Worm (Caenorhabditis elegans) whole organism, L4/young adult: Measurements from ENCODE around the gene srh-190.

Experiments used
- W03F9.2 ChIP-seq: fragments of 150-350 bp; optimal IDR thresholded peaks from 2 replicates; lab custom pipeline; 2014; ENCODE audit warnings: missing biosample characterization, missing genetic modification characterization
- dao-5 ChIP-seq: sonication (generic microtip); optimal IDR thresholded peaks from 2 replicates; lab custom pipeline; 2016; ENCODE audit warnings: missing genotype, missing genetic modification characterization, moderate library complexity, missing compliant biosample characterization
- him-1 ChIP-seq: sonication (generic microtip); optimal IDR thresholded peaks from 2 replicates; lab custom pipeline; 2016; ENCODE audit warnings: missing genotype, missing genetic modification reagents, missing genetic modification characterization, missing compliant biosample characterization

DNA sequence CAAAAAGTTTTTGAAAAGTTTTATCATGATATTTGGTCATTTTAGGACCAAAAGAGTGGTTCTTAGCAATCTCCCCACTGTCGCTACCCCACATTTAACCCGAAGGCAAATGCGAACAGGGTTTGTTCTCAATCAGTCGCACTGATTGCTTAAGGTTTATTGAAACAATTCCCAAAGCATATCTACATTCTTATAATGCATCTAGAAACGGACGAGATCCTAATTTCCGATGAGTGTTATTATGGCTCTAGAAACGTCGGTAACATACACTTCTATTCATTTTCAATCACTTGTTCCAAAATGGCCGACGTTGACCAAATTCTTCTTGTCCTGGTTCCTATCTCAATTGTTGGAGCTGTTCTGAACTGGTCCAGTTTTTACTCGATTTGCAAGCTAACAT lies 18.7 kb downstream of the srh-190 start, which contains the start of gene srx-65:
- TF ChIP-seq him-1 (tag; lab: Kevin White, UChicago) (no peak), dao-5 (tag; lab: Kevin White, UChicago) (no peak), W03F9.2 (tag; lab: Kevin White, UChicago) (no peak)
